Worm (Caenorhabditis elegans) whole organism, L4 larva: ENCODE data around the gene srz-90.
A peak's percentile ranks its signal among the peaks of the same experiment; 100 is the strongest.

ENCODE experiments used
- F49E8.2 ChIP-seq: sonication (generic microtip); optimal IDR thresholded peaks from 2 replicates; lab custom pipeline; 2016; ENCODE audit warnings: missing compliant biosample characterization, mild to moderate bottlenecking, missing genetic modification characterization, borderline replicate concordance
- ZK546.5 ChIP-seq, 2 experiments: sonication (generic microtip); optimal IDR thresholded peaks; 2 replicates each; lab custom pipeline; 2017; ENCODE audit warnings: missing biosample characterization in 2 of 2, missing genetic modification characterization in 2 of 2
- aha-1 ChIP-seq: fragments of 150-350 bp; peaks from one replicate; lab custom pipeline; 2014; ENCODE audit warnings: missing biosample characterization, missing genetic modification characterization
- ama-1 ChIP-seq: fragments of 150-350 bp; optimal IDR thresholded peaks from 2 replicates; lab custom pipeline; 2014; ENCODE audit warnings: inconsistent platforms, mixed read lengths
- ceh-20 ChIP-seq: fragments of 200-800 bp; sonication (Bioruptor generic); IDR thresholded peaks from 2 replicates; pipeline ENCODE4 v1.3.6; 2022; ENCODE audit warnings: missing genetic modification reagents, missing genetic modification characterization, missing compliant biosample characterization
- ceh-28 ChIP-seq: fragments of 150-350 bp; optimal IDR thresholded peaks from 2 replicates; lab custom pipeline; 2014; ENCODE audit warnings: missing biosample characterization, missing genetic modification reagents, missing genetic modification characterization
- ceh-62 ChIP-seq: sonication (generic microtip); optimal IDR thresholded peaks from 2 replicates; lab custom pipeline; 2017; ENCODE audit warnings: missing biosample characterization, missing genetic modification characterization
- ceh-82 ChIP-seq: sonication (generic microtip); optimal IDR thresholded peaks from 2 replicates; lab custom pipeline; 2017; ENCODE audit warnings: missing biosample characterization, missing genetic modification characterization
- hmg-1.1 ChIP-seq: fragments of 200-800 bp; sonication (Bioruptor generic); IDR thresholded peaks from 2 replicates; pipeline ENCODE4 v1.3.6; 2022; ENCODE audit warnings: missing genetic modification reagents, missing genetic modification characterization, missing compliant biosample characterization
- lim-7 ChIP-seq: fragments of 200-800 bp; sonication (Bioruptor generic); IDR thresholded peaks from 2 replicates; pipeline ENCODE4 v1.3.6; 2022; ENCODE audit warnings: missing genetic modification characterization, missing compliant biosample characterization
- lin-39 ChIP-seq: fragments of 150-350 bp; optimal IDR thresholded peaks from 2 replicates; lab custom pipeline; 2014; ENCODE audit warnings: missing biosample characterization, missing genetic modification reagents, missing genetic modification characterization
- nhr-11 ChIP-seq: fragments of 150-350 bp; optimal IDR thresholded peaks from 2 replicates; lab custom pipeline; 2014; ENCODE audit warnings: missing biosample characterization, missing genetic modification characterization
- unc-62 ChIP-seq, 3 experiments: fragments of 150-350 bp in 1 of 3; sonication (generic microtip); optimal IDR thresholded peaks in 2 of 3; peaks in 1 of 3; 1 replicate in 1 of 3; 2 replicates in 2 of 3; lab custom pipeline; 2014 to 2017; ENCODE audit warnings: missing biosample characterization in 3 of 3, missing genetic modification characterization in 3 of 3, missing genetic modification reagents in 3 of 3, missing genotype in 1 of 3

DNA sequence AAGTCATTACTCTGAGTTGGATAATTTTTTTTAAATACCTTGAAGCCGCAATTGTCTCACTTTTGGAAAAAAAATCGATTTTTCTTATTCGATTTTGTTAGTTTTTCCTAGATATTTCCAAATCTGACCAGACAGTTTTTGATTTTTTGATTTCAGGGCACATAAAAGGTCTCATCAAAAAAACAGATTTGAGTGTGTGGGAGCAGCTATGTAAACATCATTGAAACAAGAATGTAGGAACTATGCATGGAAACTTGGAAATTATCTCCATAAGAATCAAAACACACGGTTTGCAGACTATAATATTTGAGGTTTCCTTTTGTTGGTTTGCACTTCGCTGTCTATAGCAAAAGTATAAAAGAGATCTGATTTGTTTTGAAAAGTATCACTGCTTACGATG lies 41.8 kb upstream of the srz-90 start, which contains the start of gene scl-24:
- no peak for TF ChIP-seq F49E8.2 (tag; lab: Kevin White, UChicago)
- no peak for TF ChIP-seq ama-1
- no peak for TF ChIP-seq unc-62 (GFP tag; optimal IDR thresholded peaks at IDR 0.05 in 1 of 2; lab: Kevin White, UChicago)
- no peak for TF ChIP-seq unc-62 (tag; optimal IDR thresholded peaks at IDR 0.05; lab: Kevin White, UChicago)
- no peak for TF ChIP-seq lin-39 (tag; lab: Kevin White, UChicago)
- no peak for TF ChIP-seq ceh-28 (tag; lab: Kevin White, UChicago)
- no peak for TF ChIP-seq ceh-20 (GFP tag; lab: Robert Waterston, UW)
- TF ChIP-seq ZK546.5 (tag; optimal IDR thresholded peaks at IDR 0.05; lab: Kevin White, UChicago), result no peak
- TF ChIP-seq lim-7, result no peak
- no peak for TF ChIP-seq ceh-82 (tag; lab: Kevin White, UChicago)
- peak; percentile 8 for TF ChIP-seq aha-1 (tag; lab: Kevin White, UChicago)
- no peak for TF ChIP-seq nhr-11 (tag; lab: Kevin White, UChicago)
- no peak for TF ChIP-seq hmg-1.1
- no peak for TF ChIP-seq ceh-62 (tag; lab: Kevin White, UChicago)
